Worm (Caenorhabditis elegans): Measurements from ENCODE around the gene ins-23.

ce11 chrIII:9984604-9985003 is 43.4 kb upstream of the ins-23 start:
- TF ChIP-seq unc-39 (tag; optimal IDR thresholded peaks at IDR 0.05), result no peak
- TF ChIP-seq ztf-11 (tag; optimal IDR thresholded peaks at IDR 0.05), result no peak
- no peak for TF ChIP-seq blmp-1 (tag; optimal IDR thresholded peaks at IDR 0.05)
- TF ChIP-seq mep-1 (tag; optimal IDR thresholded peaks at IDR 0.05), result no peak
